ENCODE assay signal across 1 fruit fly cellular context in the genomic region with DNA sequence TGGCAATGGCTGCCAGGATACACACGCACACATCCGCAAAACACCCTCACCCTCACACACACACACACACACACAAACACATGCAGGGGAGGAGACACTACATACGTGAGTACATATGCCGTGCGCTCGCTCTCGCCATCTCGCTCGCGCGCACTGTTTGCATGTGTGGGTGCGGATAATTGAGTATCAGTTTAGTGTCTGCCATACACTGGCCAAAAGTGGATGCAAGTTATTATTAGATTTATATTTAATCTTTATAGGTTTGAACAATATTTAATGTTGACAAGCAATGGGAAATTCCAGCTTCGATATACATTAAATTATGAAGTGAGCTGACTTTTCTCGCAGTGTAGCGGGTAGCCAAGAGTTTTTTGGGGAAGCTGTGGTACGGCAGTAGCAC.
TF ChIP-seq lines count a peak whose summit lies in the region.

No protein-coding gene starts in this region.

TF ChIP-seq in whole organism, embryonic, 481 proteins besides CTCF, POLR2A, EP300 and RAD21 (continued from another document):
- TF ChIP-seq tll (GFP tag; optimal IDR thresholded peaks at IDR 0.05; lab: Kevin White, UChicago) (peak in 1 of 2 experiments; percentile 2), Gug (GFP tag; IDR thresholded peaks at IDR 0.05; lab: Robert Waterston, UW) (peak; percentile 32; the same call in 1 of the 4 replicates), CG18619 (GFP tag; optimal IDR thresholded peaks at IDR 0.05; lab: Kevin White, UChicago) (peak; percentile 44), sr (GFP tag; IDR thresholded peaks at IDR 0.05; lab: Robert Waterston, UW) (no peak), CG14441 (GFP tag; IDR thresholded peaks at IDR 0.05; lab: Robert Waterston, UW) (peak; percentile 49), Sry-β (GFP tag; optimal IDR thresholded peaks at IDR 0.05; lab: Kevin White, UChicago) (no peak), ATbp (GFP tag; optimal IDR thresholded peaks at IDR 0.05; lab: Kevin White, UChicago) (peak; percentile 61), Blimp-1 (GFP tag; optimal IDR thresholded peaks at IDR 0.05; lab: Kevin White, UChicago) (peak; percentile 59), E2f1 (GFP tag; IDR thresholded peaks at IDR 0.05; lab: Robert Waterston, UW) (peak; percentile 57), CG3407 (GFP tag; optimal IDR thresholded peaks at IDR 0.05; lab: Kevin White, UChicago) (peak; percentile 47), pnt (GFP tag; optimal IDR thresholded peaks at IDR 0.05; lab: Kevin White, UChicago) (peak; percentile 23), CG7745 (tag; optimal IDR thresholded peaks at IDR 0.05; lab: Kevin White, UChicago) (no peak), CG7357 (GFP tag; IDR thresholded peaks at IDR 0.05; lab: Robert Waterston, UW) (peak; percentile 48; the same call in 1 of the 3 replicates), CG15011 (GFP tag; optimal IDR thresholded peaks at IDR 0.05; lab: Kevin White, UChicago) (peak; percentile 33), gcm2 (GFP tag; optimal IDR thresholded peaks at IDR 0.05; lab: Kevin White, UChicago) (no peak), lmd (GFP tag; IDR thresholded peaks at IDR 0.05; lab: Robert Waterston, UW) (peak; percentile 48), eve (GFP tag; optimal IDR thresholded peaks at IDR 0.05; lab: Kevin White, UChicago) (no peak), CG11723 (GFP tag; optimal IDR thresholded peaks at IDR 0.05; lab: Kevin White, UChicago) (peak; percentile 29), Oli (tag; optimal IDR thresholded peaks at IDR 0.05; lab: Kevin White, UChicago) (peak; percentile 65), CG12219 (GFP tag; optimal IDR thresholded peaks at IDR 0.05; lab: Kevin White, UChicago) (peak; percentile 65), CG3281 (GFP tag; optimal IDR thresholded peaks at IDR 0.05; lab: Kevin White, UChicago) (peak; percentile 64), CG6175 (GFP tag; IDR thresholded peaks at IDR 0.05; lab: Robert Waterston, UW) (no peak), toy (GFP tag; IDR thresholded peaks at IDR 0.05; lab: Robert Waterston, UW) (no peak), CG3995 (GFP tag; optimal IDR thresholded peaks at IDR 0.05; lab: Kevin White, UChicago) (no peak), CG1024 (GFP tag; IDR thresholded peaks at IDR 0.05; lab: Robert Waterston, UW) (no peak; the same call in 1 of the 2 replicates), so (GFP tag; IDR thresholded peaks at IDR 0.05; lab: Robert Waterston, UW) (no peak), gro (GFP tag; optimal IDR thresholded peaks at IDR 0.05; lab: Kevin White, UChicago) (no peak), tup (GFP tag; optimal IDR thresholded peaks at IDR 0.05; lab: Kevin White, UChicago) (peak; percentile 46), CG13624 (GFP tag; optimal IDR thresholded peaks at IDR 0.05; lab: Kevin White, UChicago) (peak; percentile 29)
TF ChIP-seq in whole organism, embryonic: peak in this region for 279.
